Worm (Caenorhabditis elegans) whole organism, L4 larva: ENCODE data around the gene dgk-4.

ENCODE experiments used
- T20F7.1 ChIP-seq: fragments of 200-800 bp; sonication (Bioruptor generic); optimal IDR thresholded peaks from 2 replicates; lab custom pipeline; 2018; ENCODE audit warnings: mild to moderate bottlenecking, missing genetic modification characterization, missing compliant biosample characterization
- T26A8.4 ChIP-seq: fragments of 200-800 bp; sonication (Bioruptor generic); IDR thresholded peaks from 2 replicates; pipeline ENCODE4 v1.3.6; 2022; ENCODE audit warnings: missing genetic modification characterization, missing compliant biosample characterization
- Y75B8A.6 ChIP-seq: fragments of 200-800 bp; sonication (Bioruptor generic); IDR thresholded peaks from 2 replicates; pipeline ENCODE4 v1.3.6; 2022; ENCODE audit warnings: missing genetic modification reagents, missing genetic modification characterization, missing compliant biosample characterization
- ZK337.2 ChIP-seq: fragments of 200-800 bp; sonication (Bioruptor generic); IDR thresholded peaks from 2 replicates; pipeline ENCODE4 v1.3.6; 2022; ENCODE audit warnings: missing genetic modification reagents, missing genetic modification characterization, missing compliant biosample characterization
- aha-1 ChIP-seq: fragments of 150-350 bp; peaks from one replicate; lab custom pipeline; 2014; ENCODE audit warnings: missing biosample characterization, missing genetic modification characterization
- ceh-32 ChIP-seq: sonication (generic microtip); optimal IDR thresholded peaks from 2 replicates; lab custom pipeline; 2016; ENCODE audit warnings: mild to moderate bottlenecking, missing genetic modification characterization, missing compliant biosample characterization; ENCODE audit not compliant: poor library complexity
- cey-2 ChIP-seq: sonication (generic microtip); optimal IDR thresholded peaks from 3 replicates; lab custom pipeline; 2017; ENCODE audit warnings: missing genetic modification characterization, mild to moderate bottlenecking, missing compliant biosample characterization, antibody characterized with exemption, borderline replicate concordance; ENCODE audit not compliant: insufficient read depth
- ctbp-1 ChIP-seq: fragments of 200-800 bp; sonication (Bioruptor generic); IDR thresholded peaks from 2 replicates; pipeline ENCODE4 v1.3.6; 2022; ENCODE audit warnings: missing genetic modification reagents, missing genetic modification characterization, missing compliant biosample characterization
- daf-12 ChIP-seq: fragments of 150-350 bp; optimal IDR thresholded peaks from 2 replicates; lab custom pipeline; 2014; ENCODE audit warnings: missing biosample characterization, missing genetic modification reagents, missing genetic modification characterization
- daf-16 ChIP-seq, 3 experiments: sonication (generic microtip); optimal IDR thresholded peaks; 2 replicates each; lab custom pipeline; 2016 to 2017; ENCODE audit warnings: missing genetic modification characterization in 3 of 3, missing genetic modification reagents in 3 of 3, mild to moderate bottlenecking in 2 of 3, missing compliant biosample characterization in 2 of 3, missing biosample characterization in 1 of 3, moderate library complexity in 1 of 3
- dmd-6 ChIP-seq: fragments of 200-800 bp; sonication (Bioruptor generic); IDR thresholded peaks from 2 replicates; pipeline ENCODE4 v1.3.6; 2022; ENCODE audit warnings: missing genetic modification reagents, missing genetic modification characterization, missing compliant biosample characterization
- dmd-8 ChIP-seq: fragments of 200-800 bp; sonication (Bioruptor generic); IDR thresholded peaks from 2 replicates; pipeline ENCODE4 v1.3.6; 2022; ENCODE audit warnings: missing genetic modification characterization, missing compliant biosample characterization
- egl-27 ChIP-seq: sonication (generic microtip); optimal IDR thresholded peaks from 3 replicates; lab custom pipeline; 2017; ENCODE audit warnings: missing biosample characterization, missing genetic modification reagents, missing genetic modification characterization
- fkh-10 ChIP-seq: fragments of 150-350 bp; optimal IDR thresholded peaks from 2 replicates; lab custom pipeline; 2014; ENCODE audit warnings: missing biosample characterization, missing genetic modification reagents, missing genetic modification characterization
- hlh-11 ChIP-seq: fragments of 200-800 bp; sonication (Bioruptor generic); optimal IDR thresholded peaks from 2 replicates; lab custom pipeline; 2018; ENCODE audit warnings: mild to moderate bottlenecking, missing genetic modification characterization, missing compliant biosample characterization
- hlh-30 ChIP-seq: sonication (generic microtip); optimal IDR thresholded peaks from 2 replicates; lab custom pipeline; 2017; ENCODE audit warnings: antibody characterized with exemption, mild to moderate bottlenecking, missing genetic modification characterization, missing compliant biosample characterization; ENCODE audit not compliant: insufficient read depth
- hmg-1.1 ChIP-seq: fragments of 200-800 bp; sonication (Bioruptor generic); IDR thresholded peaks from 2 replicates; pipeline ENCODE4 v1.3.6; 2022; ENCODE audit warnings: missing genetic modification reagents, missing genetic modification characterization, missing compliant biosample characterization
- lin-29 ChIP-seq: fragments of 200-800 bp; sonication (Bioruptor generic); IDR thresholded peaks from 2 replicates; pipeline ENCODE4 v1.3.6; 2022; ENCODE audit warnings: missing genetic modification reagents, missing genetic modification characterization, missing compliant biosample characterization
- lin-39 ChIP-seq: fragments of 150-350 bp; optimal IDR thresholded peaks from 2 replicates; lab custom pipeline; 2014; ENCODE audit warnings: missing biosample characterization, missing genetic modification reagents, missing genetic modification characterization
- lsy-2 ChIP-seq, 2 experiments: fragments of 150-350 bp in 1 of 2; sonication (generic microtip) in 1 of 2; optimal IDR thresholded peaks; 2 replicates each; lab custom pipeline; 2014 to 2017; ENCODE audit warnings: missing biosample characterization in 2 of 2, missing genetic modification characterization in 2 of 2
- madf-5 ChIP-seq, 2 experiments: fragments of 200-800 bp; sonication (Bioruptor generic); IDR thresholded peaks; 2 replicates each; pipeline ENCODE4 v1.3.6; 2022; ENCODE audit warnings: missing compliant biosample characterization in 2 of 2, missing genetic modification characterization in 2 of 2
- mdl-1 ChIP-seq, 2 experiments: fragments of 150-350 bp in 1 of 2; sonication (generic microtip) in 1 of 2; optimal IDR thresholded peaks; 2 replicates each; lab custom pipeline; 2014 to 2017; ENCODE audit warnings: missing biosample characterization in 2 of 2, missing genetic modification characterization in 2 of 2
- mep-1 ChIP-seq: fragments of 150-350 bp; sonication (generic microtip); optimal IDR thresholded peaks from 3 replicates; lab custom pipeline; 2014; ENCODE audit warnings: missing biosample characterization, missing genetic modification characterization
- mes-2 ChIP-seq: sonication (generic microtip); optimal IDR thresholded peaks from 2 replicates; lab custom pipeline; 2016; ENCODE audit warnings: missing genotype, mild to moderate bottlenecking, missing genetic modification characterization, missing compliant biosample characterization; ENCODE audit not compliant: poor library complexity, severe bottlenecking
- mxl-2 ChIP-seq: fragments of 200-800 bp; sonication (Bioruptor generic); conservative IDR thresholded peaks from 2 replicates; pipeline ENCODE4 v1.3.6; 2022; ENCODE audit warnings: missing genetic modification reagents, missing genetic modification characterization, missing compliant biosample characterization
- mxl-3 ChIP-seq: fragments of 200-800 bp; sonication (Bioruptor generic); optimal IDR thresholded peaks from 2 replicates; lab custom pipeline; 2018; ENCODE audit warnings: mild to moderate bottlenecking, missing genetic modification characterization, missing compliant biosample characterization
- nhr-10 ChIP-seq: fragments of 150-350 bp; optimal IDR thresholded peaks from 2 replicates; lab custom pipeline; 2014; ENCODE audit warnings: missing biosample characterization, missing genetic modification characterization
- nhr-11 ChIP-seq: fragments of 150-350 bp; optimal IDR thresholded peaks from 2 replicates; lab custom pipeline; 2014; ENCODE audit warnings: missing biosample characterization, missing genetic modification characterization
- nhr-25 ChIP-seq: sonication (generic microtip); optimal IDR thresholded peaks from 2 replicates; lab custom pipeline; 2017; ENCODE audit warnings: missing genetic modification characterization, mild to moderate bottlenecking, missing compliant biosample characterization, antibody characterized with exemption, moderate library complexity, borderline replicate concordance; ENCODE audit not compliant: insufficient read depth
- nhr-42 ChIP-seq: fragments of 200-800 bp; sonication (Bioruptor generic); IDR thresholded peaks from 2 replicates; pipeline ENCODE4 v1.3.6; 2022; ENCODE audit warnings: missing genetic modification characterization, missing compliant biosample characterization
- nhr-48 ChIP-seq: sonication (generic microtip); optimal IDR thresholded peaks from 2 replicates; lab custom pipeline; 2016; ENCODE audit warnings: mild to moderate bottlenecking, missing genetic modification characterization, missing compliant biosample characterization
- nhr-6 ChIP-seq: fragments of 150-350 bp; optimal IDR thresholded peaks from 2 replicates; lab custom pipeline; 2014; ENCODE audit warnings: missing biosample characterization, missing genetic modification characterization
- php-3 ChIP-seq: fragments of 200-800 bp; sonication (Bioruptor generic); IDR thresholded peaks from 2 replicates; pipeline ENCODE4 v1.3.6; 2022; ENCODE audit warnings: missing genetic modification reagents, missing genetic modification characterization, missing compliant biosample characterization
- rbr-2 ChIP-seq: sonication (generic microtip); optimal IDR thresholded peaks from 2 replicates; lab custom pipeline; 2016; ENCODE audit warnings: missing genotype, missing genetic modification characterization, missing compliant biosample characterization
- set-16 ChIP-seq: fragments of 200-800 bp; sonication (Bioruptor generic); IDR thresholded peaks from 2 replicates; pipeline ENCODE4 v1.3.6; 2022; ENCODE audit warnings: missing genetic modification reagents, missing genetic modification characterization, missing compliant biosample characterization
- snpc-4 ChIP-seq: fragments of 150-350 bp; optimal IDR thresholded peaks from 2 replicates; lab custom pipeline; 2014; ENCODE audit warnings: missing biosample characterization, missing genetic modification characterization
- tra-1 ChIP-seq: fragments of 200-800 bp; sonication (Bioruptor generic); IDR thresholded peaks from 2 replicates; pipeline ENCODE4 v1.3.6; 2022; ENCODE audit warnings: missing genetic modification reagents, missing genetic modification characterization, missing compliant biosample characterization
- unc-62 ChIP-seq, 3 experiments: fragments of 150-350 bp in 1 of 3; sonication (generic microtip); optimal IDR thresholded peaks in 2 of 3; peaks in 1 of 3; 1 replicate in 1 of 3; 2 replicates in 2 of 3; lab custom pipeline; 2014 to 2017; ENCODE audit warnings: missing biosample characterization in 3 of 3, missing genetic modification characterization in 3 of 3, missing genetic modification reagents in 3 of 3, missing genotype in 1 of 3
- zag-1 ChIP-seq: fragments of 150-350 bp; optimal IDR thresholded peaks from 2 replicates; lab custom pipeline; 2014; ENCODE audit warnings: missing biosample characterization, missing genetic modification characterization

Gene dgk-4

DNA sequence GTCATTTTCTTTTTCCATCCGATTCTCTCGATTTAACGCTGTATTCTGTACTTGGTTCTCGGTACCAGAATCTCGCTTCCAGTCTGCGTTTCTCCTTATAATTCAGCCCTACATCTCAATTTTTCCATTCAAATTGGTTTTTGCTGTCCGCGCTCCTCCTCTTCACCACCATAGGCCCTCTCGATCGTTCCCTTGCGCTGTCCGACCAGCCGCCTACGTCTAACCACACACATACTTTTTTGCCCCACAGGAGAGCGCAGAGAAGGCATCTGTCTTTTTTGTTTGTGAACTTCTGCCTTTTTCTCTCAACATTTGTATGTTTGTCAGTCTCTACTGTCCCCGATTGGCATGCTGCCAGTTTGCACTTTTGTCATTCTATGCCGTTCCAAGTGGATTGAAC lies 3.8 kb upstream of the dgk-4 start, which contains the start of gene F42A9.11 (continued):
- TF ChIP-seq lsy-2 (tag; optimal IDR thresholded peaks at IDR 0.05; lab: Kevin White, UChicago), result peak in 1 of 2 experiments; percentile 44
- peak; percentile 51; the same call in 1 of the 2 replicates for TF ChIP-seq T26A8.4 (GFP tag; lab: Robert Waterston, UW)
- peak; percentile 28 for TF ChIP-seq nhr-25 (tag; lab: Kevin White, UChicago)
- TF ChIP-seq madf-5 (GFP tag; IDR thresholded peaks at IDR 0.05; lab: Robert Waterston, UW), result no peak
- peak; percentile 73 for TF ChIP-seq mxl-3 (GFP tag; lab: Kevin White, UChicago)
- no peak for TF ChIP-seq daf-16 (GFP tag; optimal IDR thresholded peaks at IDR 0.05; lab: Kevin White, UChicago)
- TF ChIP-seq daf-16 (tag; optimal IDR thresholded peaks at IDR 0.05; lab: Kevin White, UChicago), result peak; percentile 48

ce11 chrIV:8628262-8628661 lies 2.9 kb upstream of the dgk-4 start:
- TF ChIP-seq lin-39 (no peak), cey-2 (tag; lab: Kevin White, UChicago) (no peak), nhr-10 (tag; lab: Kevin White, UChicago) (no peak), egl-27 (tag; lab: Kevin White, UChicago) (no peak), ctbp-1 (GFP tag; lab: Robert Waterston, UW) (no peak), mxl-2 (GFP tag; lab: Robert Waterston, UW) (no peak), aha-1 (tag; lab: Kevin White, UChicago) (no peak), nhr-48 (tag; lab: Kevin White, UChicago) (no peak), ZK337.2 (GFP tag; lab: Robert Waterston, UW) (no peak), lin-29 (GFP tag; lab: Robert Waterston, UW) (no peak), tra-1 (GFP tag; lab: Robert Waterston, UW) (no peak), php-3 (GFP tag; lab: Robert Waterston, UW) (no peak), nhr-6 (tag; lab: Kevin White, UChicago) (no peak), dmd-8 (GFP tag; lab: Robert Waterston, UW) (no peak), mxl-3 (GFP tag; lab: Kevin White, UChicago) (no peak), unc-62 (GFP tag; optimal IDR thresholded peaks at IDR 0.05 in 1 of 2; lab: Kevin White, UChicago) (no peak), unc-62 (tag; optimal IDR thresholded peaks at IDR 0.05; lab: Kevin White, UChicago) (no peak), Y75B8A.6 (GFP tag; lab: Robert Waterston, UW) (no peak), hmg-1.1 (GFP tag; lab: Robert Waterston, UW) (no peak)

DNA sequence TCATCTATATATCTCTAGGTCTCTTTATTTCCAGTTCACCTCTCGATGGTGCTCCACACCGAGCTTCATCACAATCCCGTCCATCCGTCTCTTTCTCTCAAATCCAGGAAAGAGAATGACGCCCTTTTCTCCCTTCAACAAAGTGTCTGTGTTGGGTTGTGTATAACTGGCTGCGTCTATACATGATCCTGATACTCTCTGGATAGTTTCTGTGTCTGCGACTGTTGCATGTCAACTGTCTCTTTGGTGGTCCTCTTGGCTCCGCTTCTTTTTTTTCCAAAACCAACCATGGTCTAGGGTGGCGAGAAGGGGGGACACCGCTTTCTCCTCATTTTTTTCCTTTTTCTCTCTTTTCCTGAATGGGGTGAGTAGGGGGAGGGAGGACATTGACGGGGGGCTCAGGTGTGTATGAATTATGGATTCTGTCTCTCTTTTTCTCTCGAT lies 1.5 kb upstream of the dgk-4 start:
- TF ChIP-seq lsy-2 (tag; optimal IDR thresholded peaks at IDR 0.05; lab: Kevin White, UChicago) (peak; percentile 29 to 50), hlh-30 (tag; lab: Kevin White, UChicago) (peak; percentile 33), snpc-4 (tag; lab: Kevin White, UChicago) (no peak), mes-2 (tag; lab: Kevin White, UChicago) (peak; percentile 14), daf-12 (tag; lab: Kevin White, UChicago) (no peak), fkh-10 (GFP tag; lab: Kevin White, UChicago) (peak; percentile 7), rbr-2 (tag; lab: Kevin White, UChicago) (peak; percentile 50), ctbp-1 (GFP tag; lab: Robert Waterston, UW) (peak; percentile 55; the same call in 1 of the 2 replicates), zag-1 (tag; lab: Kevin White, UChicago) (no peak), mep-1 (tag; lab: Kevin White, UChicago) (peak; percentile 57), mxl-3 (GFP tag; lab: Kevin White, UChicago) (no peak), dmd-6 (GFP tag; lab: Robert Waterston, UW) (no peak), mdl-1 (tag; optimal IDR thresholded peaks at IDR 0.05; lab: Kevin White, UChicago) (no peak), nhr-42 (GFP tag; lab: Robert Waterston, UW) (no peak), aha-1 (tag; lab: Kevin White, UChicago) (peak; percentile 95), hlh-11 (tag; lab: Kevin White, UChicago) (peak; percentile 51), nhr-11 (tag; lab: Kevin White, UChicago) (peak; percentile 37), set-16 (peak; percentile 37; the same call in 1 of the 2 replicates), T20F7.1 (GFP tag; lab: Kevin White, UChicago) (no peak), hmg-1.1 (GFP tag; lab: Robert Waterston, UW) (peak; percentile 68), ceh-32 (no peak), unc-62 (GFP tag; optimal IDR thresholded peaks at IDR 0.05 in 1 of 2; lab: Kevin White, UChicago) (peak in 1 of 2 experiments; percentile 96), unc-62 (tag; optimal IDR thresholded peaks at IDR 0.05; lab: Kevin White, UChicago) (no peak)
